Worm (Caenorhabditis elegans): Measurements from ENCODE around the gene swt-4.
A peak's percentile ranks its signal among the peaks of the same experiment; 100 is the strongest.

The swt-4 gene

DNA sequence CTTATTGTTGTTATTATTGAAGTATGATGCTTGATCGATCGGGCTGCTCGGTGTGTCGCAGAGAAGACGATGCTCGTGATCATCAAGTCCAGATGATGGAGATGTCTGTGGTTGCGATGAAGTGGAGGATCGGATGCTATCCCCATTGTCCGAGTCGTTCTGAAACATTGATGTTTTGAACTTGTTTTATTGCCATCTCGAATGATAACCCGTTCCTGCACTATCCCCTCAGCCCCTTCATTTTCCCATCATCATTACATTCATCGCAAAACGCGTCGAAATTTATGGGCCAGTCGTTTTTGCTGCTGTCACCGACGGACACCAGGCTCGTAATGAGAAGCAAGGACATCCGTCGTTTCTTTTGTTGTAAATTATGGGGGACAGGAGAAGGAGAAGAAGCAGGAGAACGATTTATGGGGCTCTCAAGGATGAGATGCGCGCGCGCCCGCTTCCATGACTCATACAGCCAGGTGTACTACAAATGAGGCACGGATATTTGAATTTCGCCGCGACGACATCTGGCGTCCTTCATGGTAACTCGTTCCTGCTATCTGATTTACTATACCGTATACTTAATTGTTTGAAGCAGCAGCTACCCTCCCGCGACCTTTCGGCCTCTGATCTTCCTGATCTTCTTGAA lies 3.0 kb upstream of the swt-4 start:
- TF ChIP-seq ceh-82 (tag; optimal IDR thresholded peaks at IDR 0.05) (no peak), nhr-25 (tag; optimal IDR thresholded peaks at IDR 0.05) (peak; percentile 27), R02D3.7 (tag; optimal IDR thresholded peaks at IDR 0.05) (no peak), mab-5 (tag; optimal IDR thresholded peaks at IDR 0.05) (peak; percentile 51)

DNA sequence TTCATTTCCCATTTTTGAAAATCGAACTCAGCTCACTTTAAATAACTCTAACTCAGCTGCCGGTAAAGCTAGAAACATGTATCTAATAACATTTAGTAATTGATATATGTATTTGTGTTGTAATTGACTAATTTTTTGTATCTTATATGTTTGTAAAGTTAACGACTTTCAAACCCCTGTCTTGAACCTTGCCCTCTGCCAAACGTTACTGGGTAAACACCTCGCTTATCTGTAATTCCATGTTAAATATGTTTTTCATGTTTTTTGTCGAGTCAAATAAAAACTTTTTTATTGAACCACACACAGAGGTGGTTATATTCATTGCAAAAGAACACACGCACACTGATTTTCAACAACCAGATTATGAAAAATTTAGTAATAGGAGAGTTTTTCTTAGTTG lies 852 bp upstream of the swt-4 start:
- TF ChIP-seq crh-2 (tag; optimal IDR thresholded peaks at IDR 0.05) (peak; percentile 5), alr-1 (tag; optimal IDR thresholded peaks at IDR 0.05) (no peak), lin-39 (tag; optimal IDR thresholded peaks at IDR 0.05) (peak; percentile 42), nhr-10 (tag; optimal IDR thresholded peaks at IDR 0.05) (no peak)

DNA sequence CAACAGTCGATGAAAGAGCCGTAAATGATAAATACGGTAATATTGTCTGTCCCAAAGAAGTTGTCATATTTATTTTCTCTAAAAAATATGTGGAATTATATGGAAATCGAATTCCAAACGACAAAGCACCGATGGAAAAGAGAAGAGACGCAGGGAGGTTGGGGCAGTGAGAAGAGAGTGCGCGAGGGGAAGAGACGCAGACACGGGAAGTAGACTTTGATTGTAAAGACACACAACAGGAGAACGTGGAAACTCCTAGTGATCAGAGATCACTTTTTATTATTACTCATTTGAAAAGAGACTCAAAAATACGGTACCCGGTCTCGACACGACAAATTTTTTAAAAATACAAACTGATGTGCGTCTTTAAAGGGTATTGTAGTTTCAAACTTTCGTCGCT lies 583 bp downstream of the swt-4 start:
- TF ChIP-seq crh-2 (tag; optimal IDR thresholded peaks at IDR 0.05): peak; percentile 73
- no peak for TF ChIP-seq blmp-1 (tag; optimal IDR thresholded peaks at IDR 0.05; ENCODE audit: insufficient read depth)
- TF ChIP-seq nhr-21 (tag; optimal IDR thresholded peaks at IDR 0.05): peak; percentile 21
- TF ChIP-seq nhr-129 (tag; optimal IDR thresholded peaks at IDR 0.05): no peak
- peak; percentile 1 for TF ChIP-seq gmeb-1 (tag; optimal IDR thresholded peaks at IDR 0.05)
- no peak for TF ChIP-seq sma-3 (GFP tag; optimal IDR thresholded peaks at IDR 0.05)
- TF ChIP-seq elt-3 (tag; optimal IDR thresholded peaks at IDR 0.05): no peak
- no peak for TF ChIP-seq ztf-1 (GFP tag; conservative IDR thresholded peaks at IDR 0.05)
- no peak for TF ChIP-seq ceh-16 (tag; optimal IDR thresholded peaks at IDR 0.05)
- TF ChIP-seq lsy-2 (tag; optimal IDR thresholded peaks at IDR 0.05): peak; percentile 18 to 71
- no peak for TF ChIP-seq ama-1 (optimal IDR thresholded peaks at IDR 0.05)
- no peak for TF ChIP-seq skn-1 (tag; optimal IDR thresholded peaks at IDR 0.05)
- TF ChIP-seq F13H6.1 (tag; optimal IDR thresholded peaks at IDR 0.05): peak; percentile 56
- TF ChIP-seq ZK546.5 (tag; optimal IDR thresholded peaks at IDR 0.05): no peak
- TF ChIP-seq dmd-4 (tag; optimal IDR thresholded peaks at IDR 0.05): no peak
- TF ChIP-seq R02D3.7 (tag; optimal IDR thresholded peaks at IDR 0.05): no peak
- TF ChIP-seq unc-62 (GFP tag; optimal IDR thresholded peaks at IDR 0.05): no peak
- TF ChIP-seq nhr-11 (tag; optimal IDR thresholded peaks at IDR 0.05): no peak
- peak; percentile 24 for TF ChIP-seq nhr-25 (tag; optimal IDR thresholded peaks at IDR 0.05)
- no peak for TF ChIP-seq unc-39 (tag; optimal IDR thresholded peaks at IDR 0.05)
- TF ChIP-seq nhr-77 (tag; optimal IDR thresholded peaks at IDR 0.05): no peak
- TF ChIP-seq sma-9 (GFP tag; optimal IDR thresholded peaks at IDR 0.05): peak; percentile 74
- no peak for TF ChIP-seq sma-9 (tag; optimal IDR thresholded peaks at IDR 0.05)
- no peak for TF ChIP-seq fos-1 (tag; optimal IDR thresholded peaks at IDR 0.05)
- TF ChIP-seq alr-1 (tag; optimal IDR thresholded peaks at IDR 0.05): no peak
- TF ChIP-seq nhr-12 (tag; optimal IDR thresholded peaks at IDR 0.05): no peak
- TF ChIP-seq nhr-10 (tag; optimal IDR thresholded peaks at IDR 0.05): no peak
- TF ChIP-seq peb-1 (tag; optimal IDR thresholded peaks at IDR 0.05): no peak
- TF ChIP-seq ceh-82 (tag; optimal IDR thresholded peaks at IDR 0.05): no peak
- TF ChIP-seq lin-11 (tag; optimal IDR thresholded peaks at IDR 0.05): no peak
- TF ChIP-seq mdl-1 (tag; optimal IDR thresholded peaks at IDR 0.05): peak in 1 of 2 experiments; percentile 27
- TF ChIP-seq mab-5 (tag; optimal IDR thresholded peaks at IDR 0.05): no peak
- no peak for TF ChIP-seq mbf-1 (tag; optimal IDR thresholded peaks at IDR 0.05)
- TF ChIP-seq nhr-6 (tag; optimal IDR thresholded peaks at IDR 0.05): no peak
- TF ChIP-seq C34F6.9 (tag; optimal IDR thresholded peaks at IDR 0.05): peak; percentile 41
- no peak for TF ChIP-seq snpc-4 (tag; optimal IDR thresholded peaks at IDR 0.05)
- TF ChIP-seq lin-39 (tag; optimal IDR thresholded peaks at IDR 0.05): no peak
- TF ChIP-seq egl-27 (tag; optimal IDR thresholded peaks at IDR 0.05): no peak
- TF ChIP-seq unc-55 (GFP tag; optimal IDR thresholded peaks at IDR 0.05): peak; percentile 43
- TF ChIP-seq zag-1 (tag; optimal IDR thresholded peaks at IDR 0.05): no peak
- TF ChIP-seq nhr-23 (tag; optimal IDR thresholded peaks at IDR 0.05): no peak
- no peak for TF ChIP-seq elt-1 (tag; optimal IDR thresholded peaks at IDR 0.05)
